Worm (Caenorhabditis elegans) whole organism, L4/young adult: Measurements from ENCODE around the gene hse-5.

Experiments
- W03F9.2 ChIP-seq: fragments of 150-350 bp; optimal IDR thresholded peaks from 2 replicates; lab custom pipeline; 2014; ENCODE audit warnings: missing biosample characterization, missing genetic modification characterization
- dao-5 ChIP-seq: sonication (generic microtip); optimal IDR thresholded peaks from 2 replicates; lab custom pipeline; 2016; ENCODE audit warnings: missing genotype, missing genetic modification characterization, moderate library complexity, missing compliant biosample characterization
- him-1 ChIP-seq: sonication (generic microtip); optimal IDR thresholded peaks from 2 replicates; lab custom pipeline; 2016; ENCODE audit warnings: missing genotype, missing genetic modification reagents, missing genetic modification characterization, missing compliant biosample characterization

ce11 chrIII:4349799-4350198 lies 4.7 kb downstream of the hse-5 start, which contains the start of gene B0285.6:
- no peak for TF ChIP-seq him-1 (tag; lab: Kevin White, UChicago)
- no peak for TF ChIP-seq dao-5 (tag; lab: Kevin White, UChicago)
- TF ChIP-seq W03F9.2 = no peak
